Worm (Caenorhabditis elegans): Measurements from ENCODE around the gene Y39A1A.21.

DNA sequence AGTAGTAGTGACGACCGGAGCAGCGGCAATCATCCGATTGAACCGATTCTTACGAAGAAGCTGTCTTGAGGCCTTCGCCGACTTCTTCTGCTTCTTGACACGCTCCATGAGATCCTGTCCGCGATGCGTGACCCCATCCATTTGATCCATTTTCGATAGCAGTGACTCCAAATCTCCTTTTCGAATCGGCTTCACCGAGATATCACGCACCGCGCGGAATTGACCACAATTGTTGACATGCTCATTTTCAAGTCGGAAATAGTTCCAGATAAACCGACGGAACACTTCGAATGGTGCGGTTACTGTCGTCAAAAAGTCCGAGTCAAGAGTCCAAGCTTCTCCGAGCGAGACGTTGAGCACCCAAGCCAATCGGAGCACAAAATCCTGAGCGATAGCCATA lies 3.0 kb downstream of the Y39A1A.21 start:
- TF ChIP-seq hmg-4 (GFP tag; optimal IDR thresholded peaks at IDR 0.05), result no peak
- TF ChIP-seq hnd-1 (tag; optimal IDR thresholded peaks at IDR 0.05), result no peak
- TF ChIP-seq ama-1 (optimal IDR thresholded peaks at IDR 0.05), result no peak
- TF ChIP-seq ceh-13 (GFP tag; optimal IDR thresholded peaks at IDR 0.05), result no peak
- TF ChIP-seq tra-4 (tag; optimal IDR thresholded peaks at IDR 0.05), result no peak
- TF ChIP-seq tbx-37 (GFP tag; conservative IDR thresholded peaks at IDR 0.05), result no peak
- no peak for TF ChIP-seq scrt-1 (GFP tag; IDR thresholded peaks at IDR 0.05)
- TF ChIP-seq tbx-11 (GFP tag; IDR thresholded peaks at IDR 0.05), result no peak
- TF ChIP-seq pes-1 (GFP tag; IDR thresholded peaks at IDR 0.05), result no peak
- no peak for TF ChIP-seq aly-1 (tag; optimal IDR thresholded peaks at IDR 0.05)
- TF ChIP-seq ceh-36 (tag; optimal IDR thresholded peaks at IDR 0.05), result no peak

All from whole organism, early embryonic.